Worm (Caenorhabditis elegans) whole organism, L2 larva: ENCODE results near the gene R11E3.19.

Experiments
- ZK546.5 ChIP-seq: sonication (generic microtip); optimal IDR thresholded peaks from 2 replicates; lab custom pipeline; 2017; ENCODE audit warnings: missing biosample characterization, missing genetic modification characterization
- ama-1 ChIP-seq: fragments of 150-350 bp; optimal IDR thresholded peaks from 2 replicates; lab custom pipeline; 2018; ENCODE audit warnings: inconsistent platforms
- egl-27 ChIP-seq: sonication (generic microtip); optimal IDR thresholded peaks from 3 replicates; lab custom pipeline; 2017; ENCODE audit warnings: missing biosample characterization, missing genetic modification reagents, missing genetic modification characterization
- elt-1 ChIP-seq: fragments of 150-350 bp; optimal IDR thresholded peaks from 2 replicates; lab custom pipeline; 2014; ENCODE audit warnings: missing biosample characterization, missing genetic modification characterization
- lin-11 ChIP-seq: fragments of 150-350 bp; sonication (generic microtip); optimal IDR thresholded peaks from 2 replicates; lab custom pipeline; 2014; ENCODE audit warnings: missing biosample characterization, missing genetic modification characterization, inconsistent platforms, mixed read lengths
- nhr-10 ChIP-seq: sonication (generic microtip); optimal IDR thresholded peaks from 2 replicates; lab custom pipeline; 2017; ENCODE audit warnings: missing biosample characterization, missing genetic modification characterization
- nhr-12 ChIP-seq: fragments of 150-350 bp; optimal IDR thresholded peaks from 2 replicates; lab custom pipeline; 2014; ENCODE audit warnings: missing biosample characterization, missing genetic modification characterization
- nhr-237 ChIP-seq: fragments of 150-350 bp; optimal IDR thresholded peaks from 2 replicates; lab custom pipeline; 2014; ENCODE audit warnings: missing biosample characterization, missing genetic modification characterization
- nhr-6 ChIP-seq: fragments of 150-350 bp; optimal IDR thresholded peaks from 2 replicates; lab custom pipeline; 2014; ENCODE audit warnings: missing biosample characterization, missing genetic modification characterization
- skn-1 ChIP-seq: sonication (generic microtip); optimal IDR thresholded peaks from 2 replicates; lab custom pipeline; 2017; ENCODE audit warnings: missing biosample characterization, missing genetic modification characterization

DNA sequence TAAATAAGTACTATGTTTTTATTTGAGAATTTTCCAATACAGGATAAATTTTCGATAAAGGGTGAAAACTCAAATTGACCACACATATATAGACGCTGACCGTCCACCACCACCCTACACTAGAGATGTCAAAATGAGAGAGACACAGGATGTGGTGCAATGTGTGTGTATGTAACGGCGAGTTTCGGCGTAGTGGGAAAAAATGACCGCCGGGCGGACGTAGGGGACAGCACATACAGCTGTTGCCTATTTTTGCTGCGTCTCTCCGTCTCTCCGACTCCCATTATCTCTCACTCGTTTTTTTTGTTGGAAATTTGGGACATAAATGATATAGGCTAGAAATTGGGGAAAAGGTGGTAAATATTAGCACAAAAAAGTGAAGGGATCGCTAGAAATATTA is 5.2 kb upstream of the R11E3.19 start:
- no peak for TF ChIP-seq elt-1 (tag; lab: Kevin White, UChicago)
- TF ChIP-seq skn-1 = no peak
- no peak for TF ChIP-seq nhr-237
- TF ChIP-seq nhr-10 (tag; lab: Kevin White, UChicago) = no peak
- TF ChIP-seq lin-11 (tag; lab: Kevin White, UChicago) = no peak
- no peak for TF ChIP-seq ZK546.5 (tag; lab: Kevin White, UChicago)
- no peak for TF ChIP-seq ama-1 (lab: Kevin White, UChicago)
- no peak for TF ChIP-seq egl-27
- no peak for TF ChIP-seq nhr-6 (tag; lab: Kevin White, UChicago)
- TF ChIP-seq nhr-12 (tag; lab: Kevin White, UChicago) = no peak
